Worm (Caenorhabditis elegans) whole organism, L1 larva: ENCODE results near the gene C27B7.2.

ENCODE experiments used
- C16A3.4 ChIP-seq: fragments of 150-350 bp; optimal IDR thresholded peaks from 2 replicates; lab custom pipeline; 2014; ENCODE audit warnings: missing biosample characterization, missing genetic modification characterization
- C34B4.2 ChIP-seq: sonication (generic microtip); optimal IDR thresholded peaks from 2 replicates; lab custom pipeline; 2017; ENCODE audit warnings: mild to moderate bottlenecking, missing genetic modification characterization, missing compliant biosample characterization
- Y116A8C.19 ChIP-seq: sonication (generic microtip); optimal IDR thresholded peaks from 2 replicates; lab custom pipeline; 2016; ENCODE audit warnings: missing compliant biosample characterization, missing genetic modification characterization, borderline replicate concordance
- alr-1 ChIP-seq: fragments of 200-800 bp; sonication (Bioruptor generic); optimal IDR thresholded peaks from 2 replicates; lab custom pipeline; 2018; ENCODE audit warnings: borderline replicate concordance, mild to moderate bottlenecking, missing genetic modification characterization, missing compliant biosample characterization
- aly-2 ChIP-seq: fragments of 150-350 bp; optimal IDR thresholded peaks from 2 replicates; lab custom pipeline; 2014; ENCODE audit warnings: missing biosample characterization, missing genetic modification characterization
- ama-1 ChIP-seq: fragments of 150-350 bp; optimal IDR thresholded peaks from 2 replicates; lab custom pipeline; 2014
- blmp-1 ChIP-seq: fragments of 150-350 bp; optimal IDR thresholded peaks from 2 replicates; lab custom pipeline; 2014; ENCODE audit warnings: missing biosample characterization, missing genetic modification characterization
- ceh-8 ChIP-seq: fragments of 200-800 bp; sonication (Bioruptor generic); optimal IDR thresholded peaks from 2 replicates; lab custom pipeline; 2018; ENCODE audit warnings: mild to moderate bottlenecking, missing genetic modification characterization, moderate library complexity, missing compliant biosample characterization
- ceh-88 ChIP-seq: fragments of 200-800 bp; sonication (Bioruptor generic); IDR thresholded peaks from 2 replicates; pipeline ENCODE4 v1.3.6; 2022; ENCODE audit warnings: missing genetic modification characterization, missing compliant biosample characterization
- ceh-90 ChIP-seq: sonication (generic microtip); optimal IDR thresholded peaks from 2 replicates; lab custom pipeline; 2016; ENCODE audit warnings: missing genetic modification characterization, missing compliant biosample characterization
- ces-1 ChIP-seq: fragments of 150-350 bp; optimal IDR thresholded peaks from 2 replicates; lab custom pipeline; 2014; ENCODE audit warnings: missing biosample characterization, missing genetic modification reagents, missing genetic modification characterization
- efl-3 ChIP-seq: fragments of 200-800 bp; sonication (Bioruptor generic); optimal IDR thresholded peaks from 2 replicates; lab custom pipeline; 2018; ENCODE audit warnings: mild to moderate bottlenecking, missing genetic modification characterization, missing compliant biosample characterization
- egl-13 ChIP-seq: sonication (generic microtip); optimal IDR thresholded peaks from 2 replicates; lab custom pipeline; 2016; ENCODE audit warnings: missing genotype, missing genetic modification reagents, missing genetic modification characterization, missing compliant biosample characterization
- elt-2 ChIP-seq: sonication (generic microtip); optimal IDR thresholded peaks from 2 replicates; lab custom pipeline; 2016; ENCODE audit warnings: missing genetic modification characterization, mild to moderate bottlenecking, inconsistent platforms, missing compliant biosample characterization, missing genetic modification reagents
- ets-5 ChIP-seq: fragments of 200-800 bp; sonication (Bioruptor generic); IDR thresholded peaks from 2 replicates; pipeline ENCODE4 v1.3.6; 2022; ENCODE audit warnings: missing genetic modification characterization, missing compliant biosample characterization
- fkh-10 ChIP-seq: sonication (generic microtip); optimal IDR thresholded peaks from 2 replicates; lab custom pipeline; 2017; ENCODE audit warnings: missing biosample characterization, missing genetic modification reagents, missing genetic modification characterization
- fkh-4 ChIP-seq: sonication (generic microtip); optimal IDR thresholded peaks from 2 replicates; lab custom pipeline; 2016; ENCODE audit warnings: missing compliant biosample characterization, missing genetic modification characterization, borderline replicate concordance
- grh-1 ChIP-seq: fragments of 200-800 bp; sonication (Bioruptor generic); IDR thresholded peaks from 2 replicates; pipeline ENCODE4 v1.3.6; 2022; ENCODE audit warnings: missing genetic modification reagents, missing genetic modification characterization, missing compliant biosample characterization
- hlh-4 ChIP-seq: sonication (generic microtip); optimal IDR thresholded peaks from 2 replicates; lab custom pipeline; 2016; ENCODE audit warnings: mild to moderate bottlenecking, missing genetic modification characterization, missing compliant biosample characterization
- hpl-2 ChIP-seq: fragments of 150-350 bp; optimal IDR thresholded peaks from 2 replicates; lab custom pipeline; 2014; ENCODE audit warnings: missing biosample characterization, missing genetic modification reagents, missing genetic modification characterization
- irx-1 ChIP-seq: sonication (generic microtip); optimal IDR thresholded peaks from 2 replicates; lab custom pipeline; 2016; ENCODE audit warnings: missing genetic modification characterization, missing compliant biosample characterization
- isw-1 ChIP-seq: fragments of 200-800 bp; sonication (Bioruptor generic); IDR thresholded peaks from 2 replicates; pipeline ENCODE4 v1.3.6; 2022; ENCODE audit warnings: missing genetic modification characterization, missing compliant biosample characterization
- jun-1 ChIP-seq: fragments of 150-350 bp; optimal IDR thresholded peaks from 2 replicates; lab custom pipeline; 2014; ENCODE audit warnings: missing biosample characterization, missing genetic modification reagents, missing genetic modification characterization
- lin-13 ChIP-seq: fragments of 150-350 bp; optimal IDR thresholded peaks from 2 replicates; lab custom pipeline; 2014; ENCODE audit warnings: missing biosample characterization, missing genetic modification reagents, missing genetic modification characterization
- lin-39 ChIP-seq: fragments of 150-350 bp; optimal IDR thresholded peaks from 2 replicates; lab custom pipeline; 2014; ENCODE audit warnings: missing biosample characterization, missing genetic modification reagents, missing genetic modification characterization
- lir-3 ChIP-seq: sonication (generic microtip); optimal IDR thresholded peaks from 2 replicates; lab custom pipeline; 2016; ENCODE audit warnings: mild to moderate bottlenecking, missing genetic modification characterization, moderate library complexity, missing compliant biosample characterization; ENCODE audit not compliant: poor library complexity
- lsy-2 ChIP-seq, 2 experiments: fragments of 150-350 bp; optimal IDR thresholded peaks; 2 replicates each; lab custom pipeline; 2014; ENCODE audit warnings: missing biosample characterization in 2 of 2, missing genetic modification characterization in 2 of 2
- mab-9 ChIP-seq: fragments of 200-800 bp; sonication (Bioruptor generic); IDR thresholded peaks from 2 replicates; pipeline ENCODE4 v1.3.6; 2022; ENCODE audit warnings: missing genetic modification reagents, missing genetic modification characterization, missing compliant biosample characterization
- mdl-1 ChIP-seq, 2 experiments: fragments of 150-350 bp; optimal IDR thresholded peaks; 2 replicates each; lab custom pipeline; 2014 to 2017; ENCODE audit warnings: missing biosample characterization in 2 of 2, missing genetic modification characterization in 2 of 2, inconsistent platforms in 1 of 2
- mep-1 ChIP-seq: fragments of 150-350 bp; optimal IDR thresholded peaks from 2 replicates; lab custom pipeline; 2014; ENCODE audit warnings: missing biosample characterization, missing genetic modification characterization
- nhr-11 ChIP-seq: fragments of 150-350 bp; optimal IDR thresholded peaks from 2 replicates; lab custom pipeline; 2014; ENCODE audit warnings: missing biosample characterization, missing genetic modification characterization
- nhr-12 ChIP-seq: sonication (generic microtip); optimal IDR thresholded peaks from 2 replicates; lab custom pipeline; 2017; ENCODE audit warnings: missing biosample characterization, missing genetic modification characterization
- nhr-237 ChIP-seq: fragments of 150-350 bp; optimal IDR thresholded peaks from 2 replicates; lab custom pipeline; 2014; ENCODE audit warnings: missing biosample characterization, missing genetic modification characterization
- nhr-28 ChIP-seq: fragments of 150-350 bp; optimal IDR thresholded peaks from 2 replicates; lab custom pipeline; 2014; ENCODE audit warnings: missing biosample characterization, missing genetic modification characterization
- nhr-47 ChIP-seq: sonication (generic microtip); optimal IDR thresholded peaks from 2 replicates; lab custom pipeline; 2016; ENCODE audit warnings: mild to moderate bottlenecking, missing genetic modification characterization, moderate library complexity, missing compliant biosample characterization
- nhr-71 ChIP-seq: sonication (generic microtip); optimal IDR thresholded peaks from 2 replicates; lab custom pipeline; 2016; ENCODE audit warnings: mild to moderate bottlenecking, missing genetic modification characterization, moderate library complexity, missing compliant biosample characterization
- nhr-77 ChIP-seq: fragments of 150-350 bp; optimal IDR thresholded peaks from 2 replicates; lab custom pipeline; 2014; ENCODE audit warnings: missing biosample characterization, missing genetic modification characterization
- nhr-84 ChIP-seq: sonication (generic microtip); optimal IDR thresholded peaks from 2 replicates; lab custom pipeline; 2017; ENCODE audit warnings: missing biosample characterization, missing genetic modification characterization
- nhr-90 ChIP-seq: sonication (generic microtip); optimal IDR thresholded peaks from 2 replicates; lab custom pipeline; 2016; ENCODE audit warnings: mild to moderate bottlenecking, missing genetic modification characterization, missing compliant biosample characterization; ENCODE audit not compliant: poor library complexity
- pax-3 ChIP-seq: fragments of 200-800 bp; sonication (Bioruptor generic); optimal IDR thresholded peaks from 2 replicates; lab custom pipeline; 2018; ENCODE audit warnings: mild to moderate bottlenecking, missing genetic modification characterization, moderate library complexity, missing compliant biosample characterization
- pqm-1 ChIP-seq: sonication (generic microtip); optimal IDR thresholded peaks from 3 replicates; lab custom pipeline; 2017; ENCODE audit warnings: missing biosample characterization, missing genetic modification characterization
- rnt-1 ChIP-seq: sonication (generic microtip); optimal IDR thresholded peaks from 2 replicates; lab custom pipeline; 2016; ENCODE audit warnings: mild to moderate bottlenecking, missing genetic modification characterization, moderate library complexity, missing compliant biosample characterization
- skn-1 ChIP-seq: fragments of 150-350 bp; optimal IDR thresholded peaks from 2 replicates; lab custom pipeline; 2014; ENCODE audit warnings: missing biosample characterization, missing genetic modification characterization
- snpc-4 ChIP-seq: fragments of 150-350 bp; optimal IDR thresholded peaks from 2 replicates; lab custom pipeline; 2014; ENCODE audit warnings: missing biosample characterization, missing genetic modification characterization
- sup-37 ChIP-seq: fragments of 200-800 bp; sonication (Bioruptor generic); optimal IDR thresholded peaks from 2 replicates; lab custom pipeline; 2018; ENCODE audit warnings: mild to moderate bottlenecking, missing genetic modification characterization, missing compliant biosample characterization
- swsn-7 ChIP-seq: sonication (generic microtip); optimal IDR thresholded peaks from 2 replicates; lab custom pipeline; 2016; ENCODE audit warnings: missing genetic modification characterization, missing compliant biosample characterization
- unc-130 ChIP-seq: fragments of 150-350 bp; optimal IDR thresholded peaks from 2 replicates; lab custom pipeline; 2017; ENCODE audit warnings: missing biosample characterization, missing genetic modification characterization, inconsistent platforms
- unc-62 ChIP-seq: fragments of 150-350 bp; optimal IDR thresholded peaks from 2 replicates; lab custom pipeline; 2014; ENCODE audit warnings: missing biosample characterization, missing genetic modification reagents, missing genetic modification characterization
- vab-15 ChIP-seq: sonication (generic microtip); optimal IDR thresholded peaks from 2 replicates; lab custom pipeline; 2017; ENCODE audit warnings: missing genotype, mild to moderate bottlenecking, missing genetic modification characterization, missing compliant biosample characterization
- xbp-1 ChIP-seq: sonication (generic microtip); optimal IDR thresholded peaks from 2 replicates; lab custom pipeline; 2016; ENCODE audit warnings: missing genetic modification characterization, missing compliant biosample characterization
- zag-1 ChIP-seq: fragments of 150-350 bp; optimal IDR thresholded peaks from 2 replicates; lab custom pipeline; 2014; ENCODE audit warnings: missing biosample characterization, missing genetic modification characterization
- zip-4 ChIP-seq: fragments of 200-800 bp; sonication (Bioruptor generic); optimal IDR thresholded peaks from 2 replicates; lab custom pipeline; 2018; ENCODE audit warnings: mild to moderate bottlenecking, missing genetic modification characterization, moderate library complexity, missing compliant biosample characterization

C27B7.2 gene

ce11 chrIV:8891131-8891530, 1.5 kb upstream of the C27B7.2 start, which contains the start of gene spr-2 (continued):
- TF ChIP-seq swsn-7 (tag; lab: Kevin White, UChicago), result peak; percentile 81
- TF ChIP-seq nhr-77 (tag; lab: Kevin White, UChicago), result peak; percentile 19
- peak; percentile 92 for TF ChIP-seq mep-1 (tag; lab: Kevin White, UChicago)
- TF ChIP-seq nhr-84 (tag; lab: Kevin White, UChicago), result no peak
- no peak for TF ChIP-seq hpl-2 (GFP tag; lab: Kevin White, UChicago)
- TF ChIP-seq skn-1 (tag; lab: Kevin White, UChicago), result peak; percentile 52
- TF ChIP-seq unc-62, result no peak
- TF ChIP-seq mab-9, result no peak
- TF ChIP-seq xbp-1 (tag; lab: Kevin White, UChicago), result peak; percentile 80
- no peak for TF ChIP-seq vab-15
- peak; percentile 59 for TF ChIP-seq irx-1
- no peak for TF ChIP-seq nhr-237
- no peak for TF ChIP-seq efl-3 (GFP tag; lab: Kevin White, UChicago)
- peak; percentile 39 for TF ChIP-seq egl-13 (tag; lab: Kevin White, UChicago)
- TF ChIP-seq pax-3 (tag; lab: Kevin White, UChicago), result no peak
- TF ChIP-seq rnt-1 (tag; lab: Kevin White, UChicago), result peak; percentile 84
- no peak for TF ChIP-seq lir-3 (tag; lab: Kevin White, UChicago)
- TF ChIP-seq sup-37 (GFP tag; lab: Kevin White, UChicago), result no peak
- no peak for TF ChIP-seq ces-1 (GFP tag; lab: Kevin White, UChicago)
- TF ChIP-seq nhr-11 (tag; lab: Kevin White, UChicago), result peak; percentile 67
- no peak for TF ChIP-seq alr-1 (tag; lab: Kevin White, UChicago)
- TF ChIP-seq ceh-88, result no peak
- TF ChIP-seq nhr-71 (tag; lab: Kevin White, UChicago), result peak; percentile 89
- peak in 1 of 2 experiments; percentile 48 for TF ChIP-seq mdl-1 (tag; optimal IDR thresholded peaks at IDR 0.05; lab: Kevin White, UChicago)
- TF ChIP-seq isw-1, result peak; percentile 42; the same call in 1 of the 2 replicates
- TF ChIP-seq hlh-4, result no peak
- peak; percentile 41 for TF ChIP-seq aly-2
- TF ChIP-seq nhr-47 (tag; lab: Kevin White, UChicago), result peak; percentile 84
- no peak for TF ChIP-seq ama-1 (lab: Kevin White, UChicago)
- peak; percentile 64 for TF ChIP-seq blmp-1 (tag; lab: Kevin White, UChicago)
- TF ChIP-seq elt-2, result peak; percentile 8
- TF ChIP-seq pqm-1 (tag; lab: Kevin White, UChicago), result no peak
- TF ChIP-seq C16A3.4 (tag; lab: Kevin White, UChicago), result peak; percentile 76
- TF ChIP-seq lin-39, result peak; percentile 75
- TF ChIP-seq nhr-90 (tag; lab: Kevin White, UChicago), result peak; percentile 79
- peak; percentile 68 for TF ChIP-seq ceh-8
- 0 out of 2 replicates have a peak, but pooled peaks have one; percentile 18 for TF ChIP-seq grh-1 (GFP tag; lab: Robert Waterston, UW)
- no peak for TF ChIP-seq ets-5 (GFP tag; lab: Robert Waterston, UW)

ce11 chrIV:8893746-8894145, 1.1 kb downstream of the C27B7.2 start, which contains the start of gene rad-54.L2:
rad-54.L2 (plus strand) TSS chrIV:8894077.
- TF ChIP-seq nhr-237 (peak; percentile 26), sup-37 (GFP tag; lab: Kevin White, UChicago) (no peak), lin-13 (GFP tag; lab: Kevin White, UChicago) (peak; percentile 43), fkh-10 (GFP tag; lab: Kevin White, UChicago) (no peak), Y116A8C.19 (tag; lab: Kevin White, UChicago) (no peak), aly-2 (no peak), blmp-1 (tag; lab: Kevin White, UChicago) (peak; percentile 17), ces-1 (GFP tag; lab: Kevin White, UChicago) (no peak), snpc-4 (tag; lab: Kevin White, UChicago) (peak; percentile 19), fkh-4 (tag; lab: Kevin White, UChicago) (no peak), jun-1 (tag; lab: Kevin White, UChicago) (no peak), lsy-2 (tag; optimal IDR thresholded peaks at IDR 0.05; lab: Kevin White, UChicago) (peak; percentile 41 to 76), ceh-90 (tag; lab: Kevin White, UChicago) (no peak), nhr-47 (tag; lab: Kevin White, UChicago) (peak; percentile 64), hlh-4 (no peak), mep-1 (tag; lab: Kevin White, UChicago) (peak; percentile 76), ceh-8 (no peak), C34B4.2 (no peak), zag-1 (tag; lab: Kevin White, UChicago) (no peak), nhr-28 (tag; lab: Kevin White, UChicago) (no peak), zip-4 (GFP tag; lab: Kevin White, UChicago) (peak; percentile 39), nhr-12 (tag; lab: Kevin White, UChicago) (no peak), isw-1 (no peak), nhr-11 (tag; lab: Kevin White, UChicago) (no peak), vab-15 (no peak), unc-130 (no peak), pqm-1 (tag; lab: Kevin White, UChicago) (no peak)
